Worm (Caenorhabditis elegans): Measurements from ENCODE around the gene R10E4.3.

ce11 chrIII:4241181-4241580 lies 46.1 kb downstream of the R10E4.3 start:
- TF ChIP-seq unc-62 (GFP tag; optimal IDR thresholded peaks at IDR 0.05) (no peak), ama-1 (optimal IDR thresholded peaks at IDR 0.05) (no peak), pha-4 (tag; optimal IDR thresholded peaks at IDR 0.05) (no peak), mdl-1 (tag; optimal IDR thresholded peaks at IDR 0.05) (no peak), ztf-4 (tag; optimal IDR thresholded peaks at IDR 0.05) (no peak), skn-1 (tag; optimal IDR thresholded peaks at IDR 0.05) (no peak), ztf-11 (tag; optimal IDR thresholded peaks at IDR 0.05) (no peak), aly-2 (tag; optimal IDR thresholded peaks at IDR 0.05) (no peak)

All from whole organism, L3 larva.